Worm (Caenorhabditis elegans): ENCODE data around the gene ZK892.6.

DNA sequence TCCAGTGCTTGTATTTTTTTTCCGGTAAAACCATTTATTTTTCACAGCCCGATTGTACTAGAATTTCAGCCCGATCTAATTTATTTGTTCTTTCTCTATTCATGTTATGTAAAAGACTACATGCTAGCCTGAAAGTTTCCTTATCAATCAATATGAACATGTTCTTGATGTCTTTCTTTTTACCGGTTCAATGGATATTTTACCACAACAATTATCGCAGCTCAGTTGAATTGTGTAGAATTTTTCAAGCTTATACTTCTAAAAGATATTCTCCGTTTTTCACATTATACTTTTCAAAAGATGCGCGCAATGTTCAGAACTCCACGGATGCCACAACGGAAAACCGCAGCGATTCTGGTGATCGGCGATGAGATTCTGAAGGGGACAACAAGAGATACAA lies 36.1 kb downstream of the ZK892.6 start, which contains the start of gene flad-1:
- TF ChIP-seq vab-15 (tag; optimal IDR thresholded peaks at IDR 0.05), result no peak
- no peak for TF ChIP-seq ztf-11 (tag; optimal IDR thresholded peaks at IDR 0.05)
- no peak for TF ChIP-seq nhr-76 (tag; optimal IDR thresholded peaks at IDR 0.05)
- no peak for TF ChIP-seq nhr-237 (tag; optimal IDR thresholded peaks at IDR 0.05)
- no peak for TF ChIP-seq skn-1 (tag; optimal IDR thresholded peaks at IDR 0.05)
- no peak for TF ChIP-seq tbx-2 (tag; optimal IDR thresholded peaks at IDR 0.05)
- no peak for TF ChIP-seq aly-2 (tag; optimal IDR thresholded peaks at IDR 0.05)
- no peak for TF ChIP-seq mep-1 (tag; optimal IDR thresholded peaks at IDR 0.05)
- TF ChIP-seq egl-27 (tag; optimal IDR thresholded peaks at IDR 0.05), result no peak
- TF ChIP-seq jun-1 (tag; optimal IDR thresholded peaks at IDR 0.05), result no peak
- no peak for TF ChIP-seq hlh-4 (tag; optimal IDR thresholded peaks at IDR 0.05)
- TF ChIP-seq nhr-12 (tag; optimal IDR thresholded peaks at IDR 0.05), result no peak

All from whole organism, L1 larva.